Worm (Caenorhabditis elegans): Measurements from ENCODE around the gene pcdr-1.

pcdr-1 gene

DNA sequence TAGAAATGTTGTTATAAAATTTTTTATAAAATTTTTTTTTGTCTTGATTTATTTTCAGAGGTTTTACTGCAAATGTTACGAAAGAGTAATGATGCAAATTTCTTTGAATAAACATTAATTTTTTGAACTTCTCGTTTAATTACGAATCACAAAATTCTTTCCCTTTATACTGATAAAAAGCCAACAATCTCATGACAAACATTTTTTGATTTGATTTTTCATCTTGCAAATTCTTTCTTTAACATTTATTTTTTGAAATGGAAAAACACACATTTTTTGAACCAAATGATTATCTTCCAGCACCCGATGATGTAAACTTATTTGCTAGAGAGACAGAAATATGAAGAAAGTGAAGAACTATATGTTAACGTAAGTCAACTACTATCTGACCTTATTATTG is 46.4 kb upstream of the pcdr-1 start, which contains the start of gene K09E9.1:
TSS of gene K09E9.1 (plus strand) at position 301 of the 400 bp plus-strand sequence.
- TF ChIP-seq lsy-2 (tag; optimal IDR thresholded peaks at IDR 0.05) (no peak), fos-1 (tag; optimal IDR thresholded peaks at IDR 0.05) (peak; percentile 17)

DNA sequence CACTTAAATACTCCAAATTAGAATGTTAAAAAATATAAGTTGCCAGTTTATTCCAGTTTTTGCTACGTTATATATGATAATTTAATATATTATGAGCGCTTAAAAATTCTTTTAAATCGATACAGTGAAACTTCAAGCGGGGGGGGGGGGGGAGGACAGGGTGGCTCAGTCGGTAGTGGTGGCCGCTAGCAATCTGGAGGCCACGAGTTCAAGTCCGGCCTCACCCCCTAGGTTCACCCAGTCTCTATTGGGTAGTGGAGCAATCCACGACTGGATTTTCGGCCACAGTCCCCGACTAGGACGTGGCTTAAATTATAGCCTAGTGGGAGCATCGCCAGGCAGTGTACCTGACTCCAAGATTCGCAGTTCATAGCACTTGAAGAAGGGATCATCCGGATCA is 45.6 kb upstream of the pcdr-1 start:
- TF ChIP-seq nhr-10 (tag; optimal IDR thresholded peaks at IDR 0.05) (no peak), peb-1 (tag; optimal IDR thresholded peaks at IDR 0.05) (no peak), lin-39 (tag; optimal IDR thresholded peaks at IDR 0.05) (no peak), C34F6.9 (tag; optimal IDR thresholded peaks at IDR 0.05) (no peak), blmp-1 (tag; optimal IDR thresholded peaks at IDR 0.05; ENCODE audit: insufficient read depth) (no peak), nhr-129 (tag; optimal IDR thresholded peaks at IDR 0.05) (no peak), nhr-12 (tag; optimal IDR thresholded peaks at IDR 0.05) (no peak), crh-2 (tag; optimal IDR thresholded peaks at IDR 0.05) (no peak), ztf-4 (tag; optimal IDR thresholded peaks at IDR 0.05) (no peak), ztf-11 (tag; optimal IDR thresholded peaks at IDR 0.05) (no peak), ztf-1 (GFP tag; conservative IDR thresholded peaks at IDR 0.05) (no peak), nhr-11 (tag; optimal IDR thresholded peaks at IDR 0.05) (no peak), dmd-4 (tag; optimal IDR thresholded peaks at IDR 0.05) (no peak), zag-1 (tag; optimal IDR thresholded peaks at IDR 0.05) (no peak), nhr-6 (tag; optimal IDR thresholded peaks at IDR 0.05) (no peak), elt-3 (tag; optimal IDR thresholded peaks at IDR 0.05) (no peak), ceh-82 (tag; optimal IDR thresholded peaks at IDR 0.05) (no peak), nhr-237 (tag; optimal IDR thresholded peaks at IDR 0.05) (no peak), nhr-21 (tag; optimal IDR thresholded peaks at IDR 0.05) (no peak), lin-11 (tag; optimal IDR thresholded peaks at IDR 0.05) (no peak)

DNA sequence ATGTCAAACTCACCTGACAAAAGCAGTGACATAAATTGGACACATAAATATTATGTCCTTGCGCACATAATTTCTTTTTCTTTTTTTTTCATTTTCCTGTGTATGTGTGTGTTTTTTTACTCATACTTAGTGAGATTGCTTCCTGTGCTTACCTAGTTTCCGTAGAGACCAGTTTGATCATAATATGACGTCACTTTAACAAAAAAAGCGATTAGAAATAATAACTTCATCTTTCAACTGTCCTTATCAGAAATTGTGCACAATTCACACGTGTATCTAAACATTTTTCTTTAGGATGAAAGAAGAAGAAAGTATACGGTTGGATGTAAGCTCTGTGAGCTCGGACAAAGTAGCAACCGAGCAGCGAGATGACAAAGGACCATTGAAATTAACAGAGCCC is 44.5 kb upstream of the pcdr-1 start:
- TF ChIP-seq ceh-16 (tag; optimal IDR thresholded peaks at IDR 0.05) (no peak), unc-62 (GFP tag; optimal IDR thresholded peaks at IDR 0.05) (no peak), lin-39 (tag; optimal IDR thresholded peaks at IDR 0.05) (no peak), blmp-1 (tag; optimal IDR thresholded peaks at IDR 0.05; ENCODE audit: insufficient read depth) (no peak), sma-9 (GFP tag; optimal IDR thresholded peaks at IDR 0.05) (peak; percentile 38), sma-9 (tag; optimal IDR thresholded peaks at IDR 0.05) (no peak), nhr-6 (tag; optimal IDR thresholded peaks at IDR 0.05) (no peak), skn-1 (tag; optimal IDR thresholded peaks at IDR 0.05) (no peak), nhr-129 (tag; optimal IDR thresholded peaks at IDR 0.05) (no peak), ztf-11 (tag; optimal IDR thresholded peaks at IDR 0.05) (no peak), crh-2 (tag; optimal IDR thresholded peaks at IDR 0.05) (peak; percentile 36), fos-1 (tag; optimal IDR thresholded peaks at IDR 0.05) (peak; percentile 65)

DNA sequence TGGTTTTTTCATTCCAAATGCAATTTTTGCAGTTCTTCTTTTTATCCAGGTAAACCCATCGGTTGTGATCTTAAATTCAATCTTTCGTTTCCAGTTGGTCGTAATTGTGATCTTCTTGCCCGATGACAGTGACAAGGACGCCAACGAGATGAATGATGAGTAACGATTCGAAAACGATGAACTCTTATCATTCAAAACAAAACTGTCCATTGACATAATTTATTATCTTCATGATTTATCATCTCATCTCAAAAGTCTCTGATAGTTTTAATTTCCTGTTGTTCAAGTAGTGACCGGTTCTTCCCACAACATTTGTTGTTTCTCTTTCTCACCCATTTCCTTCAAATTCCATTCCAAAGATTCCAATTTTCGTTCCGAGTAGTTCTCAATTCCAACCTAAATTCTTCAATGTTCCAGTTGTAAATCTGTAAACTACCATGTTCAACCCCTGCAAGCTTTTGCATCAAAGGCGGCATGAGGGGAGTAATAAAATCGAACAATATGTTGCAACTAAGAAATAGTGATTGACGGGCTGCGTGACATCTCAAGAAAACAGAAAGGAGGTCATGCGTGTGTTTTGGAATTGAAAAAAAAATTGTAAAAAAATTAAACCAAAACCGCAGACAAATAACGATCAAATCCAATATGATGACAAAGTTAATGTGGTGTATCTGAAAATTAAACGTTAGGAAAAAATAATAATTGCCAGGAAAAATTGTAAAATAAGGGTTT is 40.3 kb upstream of the pcdr-1 start:
- TF ChIP-seq snpc-4 (tag; optimal IDR thresholded peaks at IDR 0.05) (no peak), mbf-1 (tag; optimal IDR thresholded peaks at IDR 0.05) (no peak), lin-11 (tag; optimal IDR thresholded peaks at IDR 0.05) (no peak), ZK546.5 (tag; optimal IDR thresholded peaks at IDR 0.05) (no peak), unc-39 (tag; optimal IDR thresholded peaks at IDR 0.05) (no peak), blmp-1 (tag; optimal IDR thresholded peaks at IDR 0.05; ENCODE audit: insufficient read depth) (peak; percentile 43), nhr-21 (tag; optimal IDR thresholded peaks at IDR 0.05) (peak; percentile 51), ceh-16 (tag; optimal IDR thresholded peaks at IDR 0.05) (no peak), C34F6.9 (tag; optimal IDR thresholded peaks at IDR 0.05) (no peak), sma-3 (GFP tag; optimal IDR thresholded peaks at IDR 0.05) (peak; percentile 51), nhr-12 (tag; optimal IDR thresholded peaks at IDR 0.05) (no peak), mab-5 (tag; optimal IDR thresholded peaks at IDR 0.05) (peak; percentile 61), sma-9 (GFP tag; optimal IDR thresholded peaks at IDR 0.05) (peak; percentile 67), sma-9 (tag; optimal IDR thresholded peaks at IDR 0.05) (no peak), skn-1 (tag; optimal IDR thresholded peaks at IDR 0.05) (no peak), nhr-23 (tag; optimal IDR thresholded peaks at IDR 0.05) (no peak), nhr-77 (tag; optimal IDR thresholded peaks at IDR 0.05) (no peak), lin-39 (tag; optimal IDR thresholded peaks at IDR 0.05) (no peak), fos-1 (tag; optimal IDR thresholded peaks at IDR 0.05) (peak; percentile 38), F13H6.1 (tag; optimal IDR thresholded peaks at IDR 0.05) (no peak), lsy-2 (tag; optimal IDR thresholded peaks at IDR 0.05) (no peak), alr-1 (tag; optimal IDR thresholded peaks at IDR 0.05) (no peak), ama-1 (optimal IDR thresholded peaks at IDR 0.05) (no peak), nhr-25 (tag; optimal IDR thresholded peaks at IDR 0.05) (peak; percentile 57), crh-2 (tag; optimal IDR thresholded peaks at IDR 0.05) (no peak), R02D3.7 (tag; optimal IDR thresholded peaks at IDR 0.05) (no peak)
